Fruit fly (Drosophila melanogaster) whole organism, embryonic: ENCODE data around the gene spg.

Experiments used
- Adf1 ChIP-seq: fragments of 200-800 bp; sonication (Bioruptor generic); IDR thresholded peaks from 2 replicates; pipeline ENCODE4 v1.3.6; 2022; ENCODE audit warnings: missing biosample characterization, missing genetic modification characterization
- CG11456 ChIP-seq: fragments of 200-800 bp; sonication (Bioruptor generic); IDR thresholded peaks from 3 replicates; pipeline ENCODE4 v1.3.6; 2022; ENCODE audit warnings: missing biosample characterization, missing genetic modification characterization
- CG11696 ChIP-seq: fragments of 200-800 bp; sonication (Bioruptor generic); IDR thresholded peaks from 2 replicates; pipeline ENCODE4 v1.3.6; 2022; ENCODE audit warnings: missing biosample characterization, missing genetic modification characterization
- CG12769 ChIP-seq: fragments of 200-800 bp; sonication (Bioruptor generic); optimal IDR thresholded peaks from 2 replicates; lab custom pipeline; 2019; ENCODE audit warnings: missing biosample characterization, mild to moderate bottlenecking, missing genetic modification characterization, moderate library complexity
- CG13287 ChIP-seq: fragments of 200-800 bp; sonication (Bioruptor generic); IDR thresholded peaks from 2 replicates; pipeline ENCODE4 v1.3.6; 2022; ENCODE audit warnings: missing biosample characterization, missing genetic modification characterization; ENCODE audit not compliant: partially characterized antibody
- CG14667 ChIP-seq: fragments of 200-800 bp; sonication (Bioruptor generic); IDR thresholded peaks from 2 replicates; pipeline ENCODE4 v1.3.6; 2022; ENCODE audit warnings: missing biosample characterization, missing genetic modification characterization
- CG14710 ChIP-seq: fragments of 200-800 bp; sonication (Bioruptor generic); optimal IDR thresholded peaks from 3 replicates; lab custom pipeline; 2019; ENCODE audit warnings: missing biosample characterization, mild to moderate bottlenecking, missing genetic modification characterization, moderate library complexity
- CG17385 ChIP-seq: fragments of 200-800 bp; sonication (Bioruptor generic); optimal IDR thresholded peaks from 3 replicates; lab custom pipeline; 2018; ENCODE audit warnings: missing biosample characterization, mild to moderate bottlenecking, missing genetic modification characterization
- CG30020 ChIP-seq: fragments of 200-800 bp; optimal IDR thresholded peaks from 2 replicates; lab custom pipeline; 2019; ENCODE audit warnings: missing biosample characterization, mild to moderate bottlenecking, missing genetic modification characterization, moderate library complexity
- CG34422 ChIP-seq: fragments of 200-800 bp; sonication (Bioruptor generic); IDR thresholded peaks from 3 replicates; pipeline ENCODE4 v1.3.6; 2022; ENCODE audit warnings: missing biosample characterization, missing genetic modification characterization
- CG4360 ChIP-seq: fragments of 200-800 bp; sonication (Bioruptor generic); IDR thresholded peaks from 2 replicates; pipeline ENCODE4 v1.3.6; 2022; ENCODE audit warnings: missing biosample characterization, missing genetic modification characterization
- CG6175 ChIP-seq: fragments of 200-800 bp; sonication (Bioruptor generic); IDR thresholded peaks from 3 replicates; pipeline ENCODE4 v1.3.6; 2022; ENCODE audit warnings: missing biosample characterization, missing genetic modification characterization
- CG6791 ChIP-seq: fragments of 200-800 bp; sonication (Bioruptor generic); IDR thresholded peaks from 3 replicates; pipeline ENCODE4 v1.3.6; 2022; ENCODE audit warnings: missing biosample characterization, missing genetic modification characterization; ENCODE audit not compliant: partially characterized antibody
- CG7357 ChIP-seq: fragments of 200-800 bp; sonication (Bioruptor generic); IDR thresholded peaks from 3 replicates; pipeline ENCODE4 v1.3.6; 2022; ENCODE audit warnings: missing biosample characterization, missing genetic modification characterization
- CG8478 ChIP-seq: fragments of >200 bp; optimal IDR thresholded peaks from 2 replicates; lab custom pipeline; 2018
- CG9932 ChIP-seq: fragments of 200-800 bp; sonication (Bioruptor generic); IDR thresholded peaks from 2 replicates; pipeline ENCODE4 v1.3.6; 2022; ENCODE audit warnings: missing biosample characterization, missing genetic modification characterization
- CoRest ChIP-seq: fragments of 200-800 bp; sonication (Bioruptor generic); optimal IDR thresholded peaks from 3 replicates; lab custom pipeline; 2018; ENCODE audit warnings: missing biosample characterization, mild to moderate bottlenecking, missing genetic modification characterization, moderate library complexity
- D ChIP-seq, 2 experiments: fragments of 200-800 bp in 1 of 2; fragments of >200 bp in 1 of 2; sonication (Bioruptor generic) in 1 of 2; optimal IDR thresholded peaks; 2 replicates in 1 of 2; 3 replicates in 1 of 2; lab custom pipeline; 2017; ENCODE audit warnings: mild to moderate bottlenecking in 1 of 2, missing biosample characterization in 1 of 2, missing genetic modification characterization in 1 of 2, missing genetic modification reagents in 1 of 2
- Dbx ChIP-seq: fragments of 200-800 bp; sonication (Bioruptor generic); IDR thresholded peaks from 3 replicates; pipeline ENCODE4 v1.3.6; 2022; ENCODE audit warnings: missing biosample characterization, missing genetic modification characterization
- Doc3 ChIP-seq: fragments of 200-800 bp; sonication (Bioruptor generic); IDR thresholded peaks from 3 replicates; pipeline ENCODE4 v1.3.6; 2022; ENCODE audit warnings: missing biosample characterization, missing genetic modification characterization; ENCODE audit not compliant: partially characterized antibody
- HLH4C ChIP-seq: fragments of 200-800 bp; sonication (Bioruptor generic); IDR thresholded peaks from 3 replicates; pipeline ENCODE4 v1.3.6; 2022; ENCODE audit warnings: missing biosample characterization, missing genetic modification characterization; ENCODE audit not compliant: partially characterized antibody
- Hr51 ChIP-seq, 2 experiments: fragments of 200-800 bp; sonication (Bioruptor generic); optimal IDR thresholded peaks; 2 replicates in 1 of 2; 3 replicates in 1 of 2; lab custom pipeline; 2016 to 2018; ENCODE audit warnings: missing biosample characterization in 2 of 2, missing genetic modification characterization in 2 of 2, mild to moderate bottlenecking in 1 of 2, moderate library complexity in 1 of 2
- Jarid2 ChIP-seq: fragments of 200-800 bp; sonication (Bioruptor generic); optimal IDR thresholded peaks from 3 replicates; lab custom pipeline; 2017; ENCODE audit warnings: mild to moderate bottlenecking, missing biosample characterization, missing genetic modification reagents, missing genetic modification characterization
- Opbp ChIP-seq: fragments of 200-800 bp; sonication (Bioruptor generic); IDR thresholded peaks from 3 replicates; pipeline ENCODE4 v1.3.6; 2022; ENCODE audit warnings: missing biosample characterization, missing genetic modification characterization; ENCODE audit not compliant: partially characterized antibody
- Ravus ChIP-seq: fragments of 200-800 bp; sonication (Bioruptor generic); IDR thresholded peaks from 2 replicates; pipeline ENCODE4 v1.3.6; 2022; ENCODE audit warnings: missing biosample characterization, missing genetic modification characterization
- Scr ChIP-seq: fragments of 200-800 bp; sonication (Bioruptor generic); IDR thresholded peaks from 2 replicates; pipeline ENCODE4 v1.3.6; 2022; ENCODE audit warnings: missing biosample characterization, missing genetic modification characterization; ENCODE audit not compliant: partially characterized antibody
- corto ChIP-seq: fragments of 200-800 bp; sonication (Bioruptor generic); optimal IDR thresholded peaks from 2 replicates; lab custom pipeline; 2016; ENCODE audit warnings: missing biosample characterization, mild to moderate bottlenecking, missing genetic modification characterization, moderate library complexity
- croc ChIP-seq: fragments of 200-800 bp; sonication (Bioruptor generic); conservative IDR thresholded peaks from 3 replicates; pipeline ENCODE4 v1.3.6; 2022; ENCODE audit warnings: missing biosample characterization, missing genetic modification characterization
- crol ChIP-seq: fragments of 200-800 bp; sonication (Bioruptor generic); IDR thresholded peaks from 2 replicates; pipeline ENCODE4 v1.3.6; 2022; ENCODE audit warnings: missing biosample characterization, missing genetic modification characterization
- eve ChIP-seq, 2 experiments: fragments of >200 bp; optimal IDR thresholded peaks; 2 replicates each; lab custom pipeline; 2017; ENCODE audit warnings: missing biosample characterization in 2 of 2, missing genetic modification characterization in 2 of 2
- grn ChIP-seq: fragments of 200-800 bp; sonication (Bioruptor generic); optimal IDR thresholded peaks from 3 replicates; lab custom pipeline; 2017; ENCODE audit warnings: missing biosample characterization, missing genetic modification characterization
- mld ChIP-seq: fragments of 200-800 bp; sonication (Bioruptor generic); IDR thresholded peaks from 3 replicates; pipeline ENCODE4 v1.3.6; 2022; ENCODE audit warnings: missing biosample characterization, missing genetic modification characterization; ENCODE audit not compliant: partially characterized antibody
- prd ChIP-seq, 3 experiments: fragments of >200 bp in 2 of 3; fragments of 200-800 bp in 1 of 3; sonication (Bioruptor generic) in 1 of 3; optimal IDR thresholded peaks in 2 of 3; IDR thresholded peaks in 1 of 3; 2 replicates in 2 of 3; 3 replicates in 1 of 3; pipeline versions ENCODE4 v1.3.6 to Lab custom; 2017 to 2022; ENCODE audit warnings: missing biosample characterization in 1 of 3, missing genetic modification characterization in 1 of 3
- psq ChIP-seq: fragments of 200-800 bp; sonication (Bioruptor generic); optimal IDR thresholded peaks from 2 replicates; lab custom pipeline; 2017; ENCODE audit warnings: missing biosample characterization, missing genetic modification characterization
- ranshi ChIP-seq: fragments of 200-800 bp; sonication (Bioruptor generic); IDR thresholded peaks from 2 replicates; pipeline ENCODE4 v1.3.6; 2022; ENCODE audit warnings: missing biosample characterization, missing genetic modification characterization
- row ChIP-seq: fragments of 200-800 bp; sonication (Bioruptor generic); IDR thresholded peaks from 3 replicates; pipeline ENCODE4 v1.3.6; 2022; ENCODE audit warnings: missing biosample characterization, missing genetic modification characterization
- salm ChIP-seq: fragments of 200-800 bp; sonication (Bioruptor generic); optimal IDR thresholded peaks from 2 replicates; lab custom pipeline; 2018; ENCODE audit warnings: missing biosample characterization, mild to moderate bottlenecking, missing genetic modification characterization
- scrt ChIP-seq: fragments of 200-800 bp; sonication (Bioruptor generic); optimal IDR thresholded peaks from 2 replicates; lab custom pipeline; 2018; ENCODE audit warnings: missing biosample characterization, mild to moderate bottlenecking, missing genetic modification characterization, moderate library complexity
- sna ChIP-seq: fragments of 200-800 bp; sonication (Bioruptor generic); IDR thresholded peaks from 2 replicates; pipeline ENCODE4 v1.3.6; 2022; ENCODE audit warnings: missing biosample characterization, missing genetic modification characterization; ENCODE audit not compliant: partially characterized antibody
- so ChIP-seq: fragments of 200-800 bp; sonication (Bioruptor generic); IDR thresholded peaks from 3 replicates; pipeline ENCODE4 v1.3.6; 2022; ENCODE audit warnings: missing biosample characterization, missing genetic modification characterization
- tgo ChIP-seq: fragments of 200-800 bp; sonication (Bioruptor generic); IDR thresholded peaks from 3 replicates; pipeline ENCODE4 v1.3.6; 2022; ENCODE audit warnings: missing biosample characterization, missing genetic modification characterization
- unc-4 ChIP-seq: fragments of 200-800 bp; sonication (Bioruptor generic); IDR thresholded peaks from 2 replicates; pipeline ENCODE4 v1.3.6; 2022; ENCODE audit warnings: missing biosample characterization, missing genetic modification characterization; ENCODE audit not compliant: partially characterized antibody
- vnd ChIP-seq: fragments of 200-800 bp; sonication (Bioruptor generic); IDR thresholded peaks from 3 replicates; pipeline ENCODE4 v1.3.6; 2022; ENCODE audit warnings: missing biosample characterization, missing genetic modification characterization; ENCODE audit not compliant: partially characterized antibody
- vvl ChIP-seq: fragments of 200-800 bp; sonication (Bioruptor generic); IDR thresholded peaks from 2 replicates; pipeline ENCODE4 v1.3.6; 2022; ENCODE audit warnings: missing biosample characterization, missing genetic modification characterization
- wdn ChIP-seq: fragments of 200-800 bp; sonication (Bioruptor generic); IDR thresholded peaks from 2 replicates; pipeline ENCODE4 v1.3.6; 2022; ENCODE audit warnings: missing biosample characterization, missing genetic modification characterization
- zen2 ChIP-seq: fragments of 200-800 bp; sonication (Bioruptor generic); IDR thresholded peaks from 3 replicates; pipeline ENCODE4 v1.3.6; 2022; ENCODE audit warnings: missing biosample characterization, missing genetic modification characterization; ENCODE audit not compliant: partially characterized antibody
- zfh1 ChIP-seq: fragments of 200-800 bp; sonication (Bioruptor generic); IDR thresholded peaks from 3 replicates; pipeline ENCODE4 v1.3.6; 2022; ENCODE audit warnings: missing biosample characterization, missing genetic modification characterization

The spg gene

dm6 chr3R:28861309-28862157 is 16.5 kb downstream of the spg start (continued):
- TF ChIP-seq CG8478 (peak; percentile 39), eve (GFP tag; optimal IDR thresholded peaks at IDR 0.05; lab: Kevin White, UChicago) (no peak), Ravus (GFP tag; lab: Robert Waterston, UW) (peak; percentile 58; the same call in 1 of the 2 replicates), HLH4C (GFP tag; lab: Robert Waterston, UW) (no peak), CoRest (tag; lab: Kevin White, UChicago) (no peak), prd (optimal IDR thresholded peaks at IDR 0.05; lab: Kevin White, UChicago) (no peak), prd (GFP tag; IDR thresholded peaks at IDR 0.05; lab: Robert Waterston, UW) (no peak), wdn (GFP tag; lab: Robert Waterston, UW) (no peak), CG11696 (GFP tag; lab: Robert Waterston, UW) (no peak), crol (GFP tag; lab: Robert Waterston, UW) (peak; percentile 78), zfh1 (GFP tag; lab: Robert Waterston, UW) (no peak), CG34422 (no peak), CG14710 (tag; lab: Kevin White, UChicago) (no peak), Dbx (GFP tag; lab: Robert Waterston, UW) (no peak), zen2 (peak; percentile 51; the same call in 1 of the 3 replicates), CG6175 (GFP tag; lab: Robert Waterston, UW) (peak; percentile 73; the same call in 2 of the 3 replicates), grn (GFP tag; lab: Kevin White, UChicago) (peak; percentile 96), CG4360 (GFP tag; lab: Robert Waterston, UW) (no peak), Scr (GFP tag; lab: Robert Waterston, UW) (peak; percentile 30; the same call in 1 of the 2 replicates), salm (no peak), Hr51 (GFP tag; optimal IDR thresholded peaks at IDR 0.05; lab: Kevin White, UChicago) (no peak), corto (GFP tag; lab: Kevin White, UChicago) (peak; percentile 9), CG14667 (GFP tag; lab: Robert Waterston, UW) (no peak), CG17385 (GFP tag; lab: Kevin White, UChicago) (no peak), Doc3 (GFP tag; lab: Robert Waterston, UW) (peak; percentile 18; the same call in 1 of the 3 replicates), tgo (GFP tag; lab: Robert Waterston, UW) (no peak), unc-4 (GFP tag; lab: Robert Waterston, UW) (0 out of 2 replicates have a peak, but pooled peaks have one; percentile 36), CG13287 (GFP tag; lab: Robert Waterston, UW) (no peak; the same call in 1 of the 2 replicates), Jarid2 (GFP tag; lab: Kevin White, UChicago) (peak; percentile 19), sna (GFP tag; lab: Robert Waterston, UW) (no peak; the same call in 1 of the 2 replicates), CG12769 (peak; percentile 95), CG6791 (GFP tag; lab: Robert Waterston, UW) (peak; percentile 37; the same call in 1 of the 3 replicates), ranshi (GFP tag; lab: Robert Waterston, UW) (no peak), scrt (GFP tag; lab: Kevin White, UChicago) (no peak), Opbp (GFP tag; lab: Robert Waterston, UW) (no peak), vvl (GFP tag; lab: Robert Waterston, UW) (peak; percentile 39; the same call in 1 of the 2 replicates), row (GFP tag; lab: Robert Waterston, UW) (no peak), psq (GFP tag; lab: Kevin White, UChicago) (peak; percentile 39), CG9932 (GFP tag; lab: Robert Waterston, UW) (no peak), CG30020 (tag; lab: Kevin White, UChicago) (no peak), so (GFP tag; lab: Robert Waterston, UW) (peak; percentile 50; the same call in 1 of the 3 replicates), CG7357 (GFP tag; lab: Robert Waterston, UW) (no peak), Adf1 (GFP tag; lab: Robert Waterston, UW) (no peak), CG11456 (GFP tag; lab: Robert Waterston, UW) (no peak), mld (GFP tag; lab: Robert Waterston, UW) (0 out of 3 replicates have a peak, but pooled peaks have one; percentile 17), croc (no peak), vnd (GFP tag; lab: Robert Waterston, UW) (no peak), D (optimal IDR thresholded peaks at IDR 0.05; lab: Kevin White, UChicago) (no peak), D (GFP tag; optimal IDR thresholded peaks at IDR 0.05; lab: Kevin White, UChicago) (no peak)
